Fruit fly (Drosophila melanogaster): ENCODE measurements around the gene CG4098.

Gene CG4098

DNA sequence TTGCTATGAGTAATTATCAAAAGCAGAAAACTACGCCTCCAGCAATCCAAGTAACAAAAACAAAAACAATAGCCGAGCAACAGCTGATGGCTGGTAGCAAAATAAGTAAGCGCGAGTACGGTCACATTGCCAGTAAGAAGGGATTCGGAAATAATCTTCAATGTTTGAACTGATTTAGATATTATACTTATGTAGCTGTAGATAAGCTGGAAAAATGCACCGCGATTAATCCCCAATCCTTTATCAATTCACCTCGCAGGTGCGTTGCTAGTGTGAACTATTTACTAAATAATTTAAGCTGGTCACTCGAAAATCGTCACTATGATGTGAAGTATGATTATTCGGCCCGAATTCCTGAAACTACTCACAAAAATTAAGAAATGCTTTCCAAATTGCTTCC, 22.2 kb downstream of the CG4098 start, which contains the start of the genes Syx8 and CG32163 (continued):
- TF ChIP-seq trem (tag; optimal IDR thresholded peaks at IDR 0.05) (peak; percentile 48), CG10979 (tag; optimal IDR thresholded peaks at IDR 0.05) (no peak), CG15073 (GFP tag; optimal IDR thresholded peaks at IDR 0.05) (no peak), CG1529 (GFP tag; optimal IDR thresholded peaks at IDR 0.05) (no peak), Six4 (GFP tag; optimal IDR thresholded peaks at IDR 0.05) (no peak), wdn (GFP tag; IDR thresholded peaks at IDR 0.05) (no peak), z (GFP tag; IDR thresholded peaks at IDR 0.05) (no peak), luna (GFP tag; optimal IDR thresholded peaks at IDR 0.05) (no peak), CG16863 (GFP tag; optimal IDR thresholded peaks at IDR 0.05) (no peak), CG13624 (GFP tag; optimal IDR thresholded peaks at IDR 0.05) (peak; percentile 11), pzg (GFP tag; optimal IDR thresholded peaks at IDR 0.05) (peak; percentile 61), tio (GFP tag; optimal IDR thresholded peaks at IDR 0.05) (no peak), slbo (GFP tag; IDR thresholded peaks at IDR 0.05) (no peak), stwl (tag; optimal IDR thresholded peaks at IDR 0.05) (peak; percentile 46), aop (GFP tag; IDR thresholded peaks at IDR 0.05) (no peak), Hsf (GFP tag; optimal IDR thresholded peaks at IDR 0.05) (no peak), p53 (GFP tag; optimal IDR thresholded peaks at IDR 0.05) (no peak), fru (optimal IDR thresholded peaks at IDR 0.05) (no peak), CG31224 (GFP tag; IDR thresholded peaks at IDR 0.05) (no peak), CG6254 (GFP tag; optimal IDR thresholded peaks at IDR 0.05) (no peak), CG12299 (tag; optimal IDR thresholded peaks at IDR 0.05) (no peak), CG4617 (GFP tag; optimal IDR thresholded peaks at IDR 0.05; ENCODE audit: borderline replicate concordance) (peak; percentile 41), gsb-n (tag; optimal IDR thresholded peaks at IDR 0.05) (no peak), Elba2 (GFP tag; optimal IDR thresholded peaks at IDR 0.05) (no peak), CG12391 (tag; optimal IDR thresholded peaks at IDR 0.05) (peak; percentile 17), CG4424 (GFP tag; optimal IDR thresholded peaks at IDR 0.05) (no peak), lola (GFP tag; optimal IDR thresholded peaks at IDR 0.05) (no peak), CG2120 (GFP tag; optimal IDR thresholded peaks at IDR 0.05) (no peak), org-1 (GFP tag; optimal IDR thresholded peaks at IDR 0.05) (no peak), kah (GFP tag; optimal IDR thresholded peaks at IDR 0.05) (no peak), HLH54F (GFP tag; optimal IDR thresholded peaks at IDR 0.05) (no peak), Ets65A (GFP tag) (no peak), CG32772 (GFP tag; IDR thresholded peaks at IDR 0.05) (no peak), Doc2 (GFP tag; IDR thresholded peaks at IDR 0.05) (no peak), CG30020 (tag; optimal IDR thresholded peaks at IDR 0.05) (peak; percentile 13), ara (GFP tag; IDR thresholded peaks at IDR 0.05) (no peak), gcm2 (GFP tag; optimal IDR thresholded peaks at IDR 0.05) (no peak), tll (GFP tag; optimal IDR thresholded peaks at IDR 0.05) (no peak), dimm (GFP tag; IDR thresholded peaks at IDR 0.05) (no peak), Kr (GFP tag; optimal IDR thresholded peaks at IDR 0.05) (no peak), CG2199 (GFP tag; IDR thresholded peaks at IDR 0.05) (no peak), wor (GFP tag; IDR thresholded peaks at IDR 0.05) (no peak), tx (GFP tag; optimal IDR thresholded peaks at IDR 0.05) (no peak), shn (GFP tag; optimal IDR thresholded peaks at IDR 0.05) (no peak), cad (GFP tag; optimal IDR thresholded peaks at IDR 0.05) (no peak), ac (GFP tag; optimal IDR thresholded peaks at IDR 0.05) (no peak), br (optimal IDR thresholded peaks at IDR 0.05) (no peak), D (optimal IDR thresholded peaks at IDR 0.05) (no peak), D (GFP tag; optimal IDR thresholded peaks at IDR 0.05) (no peak), CG10267 (tag; optimal IDR thresholded peaks at IDR 0.05) (peak; percentile 33), CG6813 (GFP tag; optimal IDR thresholded peaks at IDR 0.05) (no peak), sug (tag; optimal IDR thresholded peaks at IDR 0.05) (peak; percentile 30), Atf6 (GFP tag; IDR thresholded peaks at IDR 0.05) (no peak), vfl (GFP tag; optimal IDR thresholded peaks at IDR 0.05) (no peak)
